Fruit fly (Drosophila melanogaster): Measurements from ENCODE around the gene CG13282.

CG13282 gene

DNA sequence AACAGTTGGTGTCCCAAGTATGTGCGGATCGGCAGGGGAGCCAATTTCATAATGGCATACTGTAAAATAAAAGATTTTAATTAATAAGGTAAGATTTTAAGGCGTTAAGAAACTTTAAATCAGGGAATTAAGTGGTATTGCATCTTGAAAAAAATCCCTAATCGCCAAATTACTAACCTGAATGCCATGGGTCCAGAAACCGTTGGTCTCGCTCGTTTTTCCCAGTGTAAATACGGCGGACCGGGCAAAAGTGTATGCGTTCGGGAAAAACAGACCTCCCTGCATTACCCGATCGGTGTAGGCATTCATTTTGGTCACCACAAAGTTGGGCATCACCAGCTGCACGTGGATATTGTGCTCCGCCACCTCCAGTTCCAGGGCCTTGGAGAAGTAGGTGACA is 9.0 kb upstream of the CG13282 start:
- no peak for TF ChIP-seq Mio (GFP tag; optimal IDR thresholded peaks at IDR 0.05)
- TF ChIP-seq CrebA (GFP tag; optimal IDR thresholded peaks at IDR 0.05; ENCODE audit: borderline replicate concordance), result no peak
- peak; percentile 13 for TF ChIP-seq h (GFP tag; optimal IDR thresholded peaks at IDR 0.05)
- TF ChIP-seq usp (GFP tag; optimal IDR thresholded peaks at IDR 0.05), result no peak
- TF ChIP-seq fru (GFP tag; optimal IDR thresholded peaks at IDR 0.05), result peak; percentile 20
- no peak for TF ChIP-seq CG32264 (GFP tag; optimal IDR thresholded peaks at IDR 0.05)
- peak in 1 of 2 experiments; percentile 6 for TF ChIP-seq foxo (GFP tag; optimal IDR thresholded peaks at IDR 0.05)
- no peak for TF ChIP-seq Hnf4 (GFP tag; optimal IDR thresholded peaks at IDR 0.05)

DNA sequence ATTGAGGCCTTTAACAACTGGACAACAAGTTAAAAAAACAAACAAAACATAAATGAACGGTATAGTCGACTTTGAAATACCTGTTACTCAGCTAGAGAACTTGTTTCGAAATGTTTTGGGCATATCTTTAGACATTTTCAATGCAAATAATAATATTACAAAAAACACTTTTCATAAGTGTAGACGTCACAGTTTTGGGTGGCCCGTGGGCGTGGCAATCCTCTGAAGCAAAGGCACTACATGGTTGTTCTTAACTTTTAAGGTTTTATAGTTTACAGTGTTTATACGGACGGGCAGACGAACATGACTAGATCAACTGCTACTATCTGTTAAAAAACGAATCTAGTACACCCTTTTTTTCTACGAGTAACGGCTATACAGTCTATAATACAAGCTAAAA is 8.2 kb upstream of the CG13282 start:
- TF ChIP-seq Hr83 (GFP tag; optimal IDR thresholded peaks at IDR 0.05; ENCODE audit: poor library complexity, severe bottlenecking) (no peak), OdsH (GFP tag; optimal IDR thresholded peaks at IDR 0.05) (peak; percentile 45), dsf (GFP tag; optimal IDR thresholded peaks at IDR 0.05; ENCODE audit: borderline replicate concordance) (no peak), woc (GFP tag; optimal IDR thresholded peaks at IDR 0.05) (peak; percentile 47), fru (GFP tag; optimal IDR thresholded peaks at IDR 0.05) (peak; percentile 27)

DNA sequence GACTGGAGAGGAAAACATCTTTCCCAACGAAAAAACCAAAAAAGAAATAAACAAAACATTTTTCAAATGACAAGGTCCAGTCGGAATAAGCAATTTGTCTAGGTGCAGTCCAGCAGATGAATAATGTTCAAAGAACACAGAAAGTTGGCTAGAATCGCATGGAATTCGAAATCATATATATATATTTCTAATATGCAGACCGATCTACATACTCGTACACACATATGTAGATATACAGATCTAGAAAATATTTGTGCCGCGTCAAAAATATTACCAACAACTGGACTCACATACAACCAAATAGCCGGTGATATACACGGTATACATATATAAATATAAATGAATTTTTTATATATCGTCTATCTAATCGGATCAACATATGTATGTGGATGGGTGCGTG is 5.4 kb upstream of the CG13282 start:
- TF ChIP-seq Vsx2 (GFP tag; optimal IDR thresholded peaks at IDR 0.05; ENCODE audit: partially characterized antibody), result no peak
- TF ChIP-seq N (GFP tag; optimal IDR thresholded peaks at IDR 0.05), result no peak
- no peak for TF ChIP-seq Rel (GFP tag; optimal IDR thresholded peaks at IDR 0.05)
- TF ChIP-seq Rel (tag; optimal IDR thresholded peaks at IDR 0.05), result no peak
- TF ChIP-seq Hr83 (GFP tag; optimal IDR thresholded peaks at IDR 0.05; ENCODE audit: poor library complexity, severe bottlenecking), result no peak
- TF ChIP-seq Sp1 (GFP tag; optimal IDR thresholded peaks at IDR 0.05), result no peak
- TF ChIP-seq usp (GFP tag; optimal IDR thresholded peaks at IDR 0.05), result no peak
- no peak for TF ChIP-seq CG9705 (GFP tag; optimal IDR thresholded peaks at IDR 0.05)
- no peak for TF ChIP-seq psq (GFP tag; optimal IDR thresholded peaks at IDR 0.05)
- no peak for TF ChIP-seq HLH106 (tag; optimal IDR thresholded peaks at IDR 0.05)
- TF ChIP-seq Abd-B (GFP tag; optimal IDR thresholded peaks at IDR 0.05), result no peak
- TF ChIP-seq foxo (GFP tag; optimal IDR thresholded peaks at IDR 0.05), result no peak

DNA sequence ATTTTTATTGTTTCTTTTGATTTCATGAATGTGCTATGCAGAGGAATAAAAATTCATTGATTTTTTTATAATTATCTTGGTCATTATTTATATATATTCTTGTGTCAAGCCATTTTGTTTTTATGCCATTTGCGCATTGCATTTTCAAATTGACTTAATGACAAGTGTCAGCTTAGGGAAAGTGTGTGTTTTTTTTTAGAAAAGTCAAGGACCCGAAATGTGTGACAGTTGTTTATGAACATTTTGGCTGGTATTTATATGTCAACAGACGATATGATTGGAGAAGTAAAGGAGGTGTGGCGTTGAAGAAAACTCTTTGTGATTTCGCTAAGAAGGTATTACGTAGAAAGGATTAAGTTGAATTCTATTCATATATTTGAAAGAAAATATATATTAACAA is 3.4 kb upstream of the CG13282 start, which contains the start of the genes SclA and SclB:
Gene SclA (plus strand): TSS at position 301 of the 400 bp plus-strand sequence.
Gene SclB (plus strand): TSS at position 301 of the 400 bp plus-strand sequence.
- TF ChIP-seq CG9705 (GFP tag; optimal IDR thresholded peaks at IDR 0.05), result no peak
- TF ChIP-seq Hr83 (GFP tag; optimal IDR thresholded peaks at IDR 0.05; ENCODE audit: poor library complexity, severe bottlenecking), result no peak
- no peak for TF ChIP-seq woc (GFP tag; optimal IDR thresholded peaks at IDR 0.05)
- no peak for TF ChIP-seq CG32264 (GFP tag; optimal IDR thresholded peaks at IDR 0.05)
- TF ChIP-seq ey (GFP tag; optimal IDR thresholded peaks at IDR 0.05), result no peak
- TF ChIP-seq psq (GFP tag; optimal IDR thresholded peaks at IDR 0.05), result no peak
- TF ChIP-seq Dif (GFP tag; optimal IDR thresholded peaks at IDR 0.05; ENCODE audit: partially characterized antibody), result no peak
- TF ChIP-seq dmrt93B (GFP tag; optimal IDR thresholded peaks at IDR 0.05), result no peak
- no peak for TF ChIP-seq sage (GFP tag; optimal IDR thresholded peaks at IDR 0.05)
- no peak for TF ChIP-seq OdsH (GFP tag; optimal IDR thresholded peaks at IDR 0.05)
- no peak for TF ChIP-seq pan (optimal IDR thresholded peaks at IDR 0.05)
- no peak for TF ChIP-seq Abd-B (GFP tag; optimal IDR thresholded peaks at IDR 0.05)
- no peak for TF ChIP-seq fru (GFP tag; optimal IDR thresholded peaks at IDR 0.05)

DNA sequence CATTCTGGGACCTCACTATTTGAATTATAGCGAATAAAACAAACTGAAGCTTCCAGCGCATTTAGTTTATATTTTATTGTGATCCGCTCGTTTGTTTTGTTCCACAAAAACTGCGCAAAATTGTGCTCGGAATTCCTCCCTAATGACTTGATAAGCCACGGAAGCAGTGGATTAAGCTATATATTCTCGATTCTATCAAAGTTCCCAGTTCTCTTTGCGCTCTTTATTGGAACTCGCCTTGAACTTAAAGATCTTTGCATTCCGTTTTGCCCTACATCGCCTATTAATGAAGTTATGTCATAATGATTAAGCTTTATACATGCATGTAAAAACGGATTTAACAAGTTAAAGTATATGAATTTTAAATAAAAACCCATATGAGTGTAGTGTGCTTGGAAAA is 2.9 kb upstream of the CG13282 start, which contains the start of gene Nepl9:
Gene Nepl9 (minus strand): TSS at position 101 of the 400 bp plus-strand sequence.
- TF ChIP-seq Sp1 (GFP tag; optimal IDR thresholded peaks at IDR 0.05) (no peak), h (GFP tag; optimal IDR thresholded peaks at IDR 0.05) (no peak), sv (GFP tag; optimal IDR thresholded peaks at IDR 0.05) (no peak), OdsH (GFP tag; optimal IDR thresholded peaks at IDR 0.05) (no peak), pan (optimal IDR thresholded peaks at IDR 0.05) (no peak), dmrt93B (GFP tag; optimal IDR thresholded peaks at IDR 0.05) (no peak), foxo (GFP tag; optimal IDR thresholded peaks at IDR 0.05) (no peak), woc (GFP tag; optimal IDR thresholded peaks at IDR 0.05) (no peak), CG32264 (GFP tag; optimal IDR thresholded peaks at IDR 0.05) (no peak), CG9705 (GFP tag; optimal IDR thresholded peaks at IDR 0.05) (no peak), Vsx2 (GFP tag; optimal IDR thresholded peaks at IDR 0.05; ENCODE audit: partially characterized antibody) (no peak), brk (GFP tag; optimal IDR thresholded peaks at IDR 0.05) (no peak), Hr83 (GFP tag; optimal IDR thresholded peaks at IDR 0.05; ENCODE audit: poor library complexity, severe bottlenecking) (no peak), ey (GFP tag; optimal IDR thresholded peaks at IDR 0.05) (no peak), rgr (GFP tag; optimal IDR thresholded peaks at IDR 0.05) (no peak), GATAd (GFP tag; optimal IDR thresholded peaks at IDR 0.05) (no peak)

All from whole organism, wandering third instar larva.